Worm (Caenorhabditis elegans): Measurements from ENCODE around the gene abts-2.

DNA sequence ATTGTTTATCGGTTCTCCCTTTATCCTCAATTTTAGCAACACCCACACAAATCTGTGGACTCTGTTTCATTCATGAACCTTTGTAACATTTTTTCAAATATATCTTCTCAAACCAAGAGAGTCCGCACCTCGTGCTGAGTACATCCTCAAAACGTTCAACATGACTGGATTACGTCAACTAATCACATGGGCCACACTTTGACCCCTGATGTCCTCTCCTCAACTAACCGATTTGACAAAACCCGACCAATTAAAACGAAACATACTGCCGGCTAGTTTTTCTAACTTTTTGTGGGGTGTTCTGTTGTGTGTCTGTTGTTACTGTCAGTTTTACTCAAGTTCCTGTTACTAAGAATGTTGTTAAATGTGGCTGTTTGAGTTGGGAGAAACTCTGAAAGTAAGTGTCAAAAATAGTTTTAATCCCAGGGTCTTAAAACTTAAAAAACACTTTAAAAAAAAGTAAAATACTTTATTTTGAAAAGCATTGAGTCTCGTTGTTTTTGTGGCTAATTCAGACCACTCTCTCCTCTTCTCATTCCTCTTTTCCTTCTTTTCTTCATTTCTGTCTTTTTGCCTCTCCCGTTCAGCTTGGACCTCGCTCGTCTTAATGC, 29.8 kb upstream of the abts-2 start:
- TF ChIP-seq cog-1 (tag; optimal IDR thresholded peaks at IDR 0.05) (no peak), ztf-29 (GFP tag; IDR thresholded peaks at IDR 0.05) (no peak), tab-1 (GFP tag; IDR thresholded peaks at IDR 0.05) (no peak)
